Fruit fly (Drosophila melanogaster) whole organism, embryonic: Measurements from ENCODE around the gene CG6726.

Experiments
- ATbp ChIP-seq: fragments of 200-800 bp; sonication (Bioruptor generic); optimal IDR thresholded peaks from 2 replicates; lab custom pipeline; 2017; ENCODE audit warnings: missing biosample characterization, mild to moderate bottlenecking, missing genetic modification characterization, missing genetic modification reagents
- BEAF-32 ChIP-seq: fragments of 200-800 bp; sonication (Bioruptor generic); optimal IDR thresholded peaks from 3 replicates; lab custom pipeline; 2017; ENCODE audit warnings: missing biosample characterization, missing genetic modification characterization, mild to moderate bottlenecking, moderate library complexity, missing genetic modification reagents
- Bdp1 ChIP-seq: fragments of 200-800 bp; sonication (Bioruptor generic); optimal IDR thresholded peaks from 3 replicates; lab custom pipeline; 2016; ENCODE audit warnings: missing biosample characterization, missing genetic modification characterization
- CG10431 ChIP-seq: fragments of 200-800 bp; sonication (Bioruptor generic); optimal IDR thresholded peaks from 3 replicates; lab custom pipeline; 2018; ENCODE audit warnings: missing biosample characterization, mild to moderate bottlenecking, missing genetic modification characterization
- CG11085 ChIP-seq: fragments of 200-800 bp; sonication (Bioruptor generic); IDR thresholded peaks from 2 replicates; pipeline ENCODE4 v1.3.6; 2022; ENCODE audit warnings: missing biosample characterization, missing genetic modification characterization
- CG1233 ChIP-seq: fragments of 200-800 bp; sonication (Bioruptor generic); optimal IDR thresholded peaks from 4 replicates; lab custom pipeline; 2018; ENCODE audit warnings: missing biosample characterization, mild to moderate bottlenecking, missing genetic modification characterization
- CG12769 ChIP-seq: fragments of 200-800 bp; sonication (Bioruptor generic); optimal IDR thresholded peaks from 2 replicates; lab custom pipeline; 2019; ENCODE audit warnings: missing biosample characterization, mild to moderate bottlenecking, missing genetic modification characterization, moderate library complexity
- CG16813 ChIP-seq: fragments of 200-800 bp; sonication (Bioruptor generic); IDR thresholded peaks from 3 replicates; pipeline ENCODE4 v1.3.6; 2022; ENCODE audit warnings: missing biosample characterization, missing genetic modification characterization; ENCODE audit not compliant: partially characterized antibody
- CG1792 ChIP-seq: fragments of 200-800 bp; sonication (Bioruptor generic); optimal IDR thresholded peaks from 2 replicates; lab custom pipeline; 2016; ENCODE audit warnings: missing biosample characterization, missing genetic modification characterization
- CG2120 ChIP-seq: fragments of 200-800 bp; sonication (Bioruptor generic); optimal IDR thresholded peaks from 3 replicates; lab custom pipeline; 2016; ENCODE audit warnings: missing biosample characterization, missing genetic modification characterization
- CG33213 ChIP-seq: fragments of 200-800 bp; sonication (Bioruptor generic); optimal IDR thresholded peaks from 3 replicates; lab custom pipeline; 2016; ENCODE audit warnings: missing biosample characterization, missing genetic modification characterization
- CG33557 ChIP-seq: fragments of 200-800 bp; sonication (Bioruptor generic); optimal IDR thresholded peaks from 2 replicates; lab custom pipeline; 2019; ENCODE audit warnings: missing biosample characterization, mild to moderate bottlenecking, missing genetic modification characterization, moderate library complexity
- CG34422 ChIP-seq: fragments of 200-800 bp; sonication (Bioruptor generic); IDR thresholded peaks from 3 replicates; pipeline ENCODE4 v1.3.6; 2022; ENCODE audit warnings: missing biosample characterization, missing genetic modification characterization
- CG3726 ChIP-seq: fragments of 200-800 bp; sonication (Bioruptor generic); IDR thresholded peaks from 3 replicates; pipeline ENCODE4, ENCODE4 v1.3.6; 2022; ENCODE audit warnings: missing biosample characterization, missing genetic modification characterization
- CG3847 ChIP-seq: fragments of 200-800 bp; sonication (Bioruptor generic); IDR thresholded peaks from 2 replicates; pipeline ENCODE4 v1.3.6; 2022; ENCODE audit warnings: missing biosample characterization, missing genetic modification characterization
- CG4328 ChIP-seq: fragments of 200-800 bp; sonication (Bioruptor generic); optimal IDR thresholded peaks from 3 replicates; lab custom pipeline; 2017; ENCODE audit warnings: missing biosample characterization, missing genetic modification reagents, missing genetic modification characterization
- CG6854 ChIP-seq: fragments of 200-800 bp; sonication (Bioruptor generic); optimal IDR thresholded peaks from 3 replicates; lab custom pipeline; 2017; ENCODE audit warnings: missing biosample characterization, mild to moderate bottlenecking, missing genetic modification characterization
- CG7556 ChIP-seq: fragments of 200-800 bp; sonication (Bioruptor generic); optimal IDR thresholded peaks from 2 replicates; lab custom pipeline; 2017; ENCODE audit warnings: missing biosample characterization, mild to moderate bottlenecking, missing genetic modification characterization
- CG7786 ChIP-seq: fragments of 200-800 bp; sonication (Bioruptor generic); optimal IDR thresholded peaks from 2 replicates; lab custom pipeline; 2016; ENCODE audit warnings: missing biosample characterization, missing genetic modification characterization
- CG8281 ChIP-seq: fragments of 200-800 bp; sonication (Bioruptor generic); optimal IDR thresholded peaks from 2 replicates; lab custom pipeline; 2018; ENCODE audit warnings: missing biosample characterization, mild to moderate bottlenecking, missing genetic modification characterization, moderate library complexity
- CG9609 ChIP-seq: fragments of 200-800 bp; sonication (Bioruptor generic); optimal IDR thresholded peaks from 3 replicates; lab custom pipeline; 2016; ENCODE audit warnings: missing biosample characterization, missing genetic modification characterization
- CrebB ChIP-seq: fragments of 200-800 bp; sonication (Bioruptor generic); optimal IDR thresholded peaks from 3 replicates; lab custom pipeline; 2018; ENCODE audit warnings: missing biosample characterization, mild to moderate bottlenecking, missing genetic modification characterization
- Drgx ChIP-seq: fragments of 200-800 bp; sonication (Bioruptor generic); IDR thresholded peaks from 2 replicates; pipeline ENCODE4 v1.3.6; 2022; ENCODE audit warnings: missing biosample characterization, missing genetic modification characterization
- H15 ChIP-seq: fragments of 200-800 bp; sonication (Bioruptor generic); IDR thresholded peaks from 3 replicates; pipeline ENCODE4 v1.3.6; 2022; ENCODE audit warnings: missing biosample characterization, missing genetic modification characterization
- Hmr ChIP-seq: fragments of 200-800 bp; sonication (Bioruptor generic); optimal IDR thresholded peaks from 3 replicates; lab custom pipeline; 2017; ENCODE audit warnings: mild to moderate bottlenecking, missing biosample characterization, missing genetic modification reagents, missing genetic modification characterization
- Hr39 ChIP-seq: fragments of >200 bp; optimal IDR thresholded peaks from 2 replicates; lab custom pipeline; 2017
- Kr ChIP-seq: fragments of 200-800 bp; sonication (Bioruptor generic); optimal IDR thresholded peaks from 2 replicates; lab custom pipeline; 2017; ENCODE audit warnings: missing biosample characterization, mild to moderate bottlenecking, missing genetic modification characterization
- Lim3 ChIP-seq: fragments of 200-800 bp; sonication (Bioruptor generic); IDR thresholded peaks from 2 replicates; pipeline ENCODE4 v1.3.6; 2022; ENCODE audit warnings: missing biosample characterization, missing genetic modification characterization
- MESR4 ChIP-seq: fragments of 200-800 bp; sonication (Bioruptor generic); optimal IDR thresholded peaks from 2 replicates; lab custom pipeline; 2018; ENCODE audit warnings: missing biosample characterization, mild to moderate bottlenecking, missing genetic modification characterization, moderate library complexity
- NK7.1 ChIP-seq: fragments of 200-800 bp; sonication (Bioruptor generic); optimal IDR thresholded peaks from 3 replicates; lab custom pipeline; 2016; ENCODE audit warnings: missing biosample characterization, missing genetic modification characterization
- Optix ChIP-seq: fragments of 200-800 bp; sonication (Bioruptor generic); IDR thresholded peaks from 3 replicates; pipeline ENCODE4 v1.3.6; 2022; ENCODE audit warnings: missing biosample characterization, missing genetic modification characterization
- ap ChIP-seq: fragments of 200-800 bp; sonication (Bioruptor generic); IDR thresholded peaks from 2 replicates; pipeline ENCODE4 v1.3.6; 2022; ENCODE audit warnings: missing biosample characterization, missing genetic modification characterization
- bbx ChIP-seq: fragments of 200-800 bp; sonication (Bioruptor generic); IDR thresholded peaks from 2 replicates; pipeline ENCODE4 v1.3.6; 2022; ENCODE audit warnings: missing biosample characterization, missing genetic modification characterization; ENCODE audit not compliant: partially characterized antibody
- chif ChIP-seq, 2 experiments: fragments of 200-800 bp; sonication (Bioruptor generic); optimal IDR thresholded peaks; 3 replicates each; lab custom pipeline; 2016; ENCODE audit warnings: missing biosample characterization in 2 of 2, missing genetic modification characterization in 2 of 2
- dan ChIP-seq: fragments of 200-800 bp; sonication (Bioruptor generic); IDR thresholded peaks from 2 replicates; pipeline ENCODE4 v1.3.6; 2022; ENCODE audit warnings: missing biosample characterization, missing genetic modification characterization
- dmrt99B ChIP-seq: fragments of 200-800 bp; sonication (Bioruptor generic); optimal IDR thresholded peaks from 2 replicates; lab custom pipeline; 2018; ENCODE audit warnings: missing biosample characterization, mild to moderate bottlenecking, missing genetic modification characterization, moderate library complexity
- en ChIP-seq: fragments of 200-800 bp; sonication (Bioruptor generic); optimal IDR thresholded peaks from 2 replicates; lab custom pipeline; 2016; ENCODE audit warnings: missing biosample characterization, missing genetic modification characterization
- gsb ChIP-seq: fragments of 200-800 bp; sonication (Bioruptor generic); IDR thresholded peaks from 2 replicates; pipeline ENCODE4 v1.3.6; 2022; ENCODE audit warnings: missing biosample characterization, missing genetic modification characterization
- gt ChIP-seq: fragments of 200-800 bp; sonication (Bioruptor generic); IDR thresholded peaks from 2 replicates; pipeline ENCODE4 v1.3.6; 2022; ENCODE audit warnings: missing biosample characterization, missing genetic modification characterization
- klu ChIP-seq: fragments of 200-800 bp; sonication (Bioruptor generic); IDR thresholded peaks from 2 replicates; pipeline ENCODE4 v1.3.6; 2022; ENCODE audit warnings: missing biosample characterization, missing genetic modification characterization
- oc ChIP-seq: fragments of 200-800 bp; sonication (Bioruptor generic); optimal IDR thresholded peaks from 2 replicates; lab custom pipeline; 2018; ENCODE audit warnings: missing biosample characterization, mild to moderate bottlenecking, missing genetic modification characterization, moderate library complexity
- peb ChIP-seq: fragments of 200-800 bp; sonication (Bioruptor generic); IDR thresholded peaks from 2 replicates; pipeline ENCODE4 v1.3.6; 2022; ENCODE audit warnings: missing biosample characterization, missing genetic modification characterization
- ranshi ChIP-seq: fragments of 200-800 bp; sonication (Bioruptor generic); IDR thresholded peaks from 2 replicates; pipeline ENCODE4 v1.3.6; 2022; ENCODE audit warnings: missing biosample characterization, missing genetic modification characterization
- sima ChIP-seq: fragments of 200-800 bp; sonication (Bioruptor generic); optimal IDR thresholded peaks from 2 replicates; lab custom pipeline; 2016; ENCODE audit warnings: missing biosample characterization, missing genetic modification characterization
- sisA ChIP-seq: fragments of 200-800 bp; sonication (Bioruptor generic); IDR thresholded peaks from 2 replicates; pipeline ENCODE4 v1.3.6; 2022; ENCODE audit warnings: missing biosample characterization, missing genetic modification characterization
- stwl ChIP-seq: fragments of 200-800 bp; sonication (Bioruptor generic); optimal IDR thresholded peaks from 3 replicates; lab custom pipeline; 2018; ENCODE audit warnings: missing biosample characterization, mild to moderate bottlenecking, missing genetic modification characterization, moderate library complexity
- tup ChIP-seq: fragments of 200-800 bp; sonication (Bioruptor generic); optimal IDR thresholded peaks from 2 replicates; lab custom pipeline; 2016; ENCODE audit warnings: missing biosample characterization, mild to moderate bottlenecking, missing genetic modification characterization, moderate library complexity
- unpg ChIP-seq: fragments of 200-800 bp; sonication (Bioruptor generic); optimal IDR thresholded peaks from 3 replicates; lab custom pipeline; 2018; ENCODE audit warnings: missing biosample characterization, mild to moderate bottlenecking, missing genetic modification characterization, moderate library complexity
- zf30C ChIP-seq: fragments of 200-800 bp; sonication (Bioruptor generic); optimal IDR thresholded peaks from 3 replicates; lab custom pipeline; 2018; ENCODE audit warnings: missing biosample characterization, mild to moderate bottlenecking, missing genetic modification characterization
- zfh1 ChIP-seq: fragments of 200-800 bp; sonication (Bioruptor generic); IDR thresholded peaks from 3 replicates; pipeline ENCODE4 v1.3.6; 2022; ENCODE audit warnings: missing biosample characterization, missing genetic modification characterization

The CG6726 gene

dm6 chr3R:23117683-23118470 lies 26.4 kb downstream of the CG6726 start, which contains the start of the genes Rassf and CenB1A (continued):
- TF ChIP-seq MESR4 (GFP tag; lab: Kevin White, UChicago), result peak; percentile 72
- TF ChIP-seq oc (tag; lab: Kevin White, UChicago), result no peak
- TF ChIP-seq CG9609 (GFP tag; lab: Kevin White, UChicago), result peak; percentile 63
- TF ChIP-seq CG3726 (GFP tag; lab: Robert Waterston, UW), result no peak
- no peak for TF ChIP-seq zf30C (GFP tag; lab: Kevin White, UChicago)
- peak; percentile 3 for TF ChIP-seq Hmr (GFP tag; lab: Kevin White, UChicago)
- TF ChIP-seq CG33557 (GFP tag; lab: Kevin White, UChicago), result peak; percentile 11
- peak; percentile 72 for TF ChIP-seq bbx (GFP tag; lab: Robert Waterston, UW)
- TF ChIP-seq CG1792, result peak; percentile 29
- no peak for TF ChIP-seq CG8281
- peak; percentile 77 for TF ChIP-seq CG3847 (GFP tag; lab: Robert Waterston, UW)
- TF ChIP-seq CG12769, result no peak
- TF ChIP-seq unpg (GFP tag; lab: Kevin White, UChicago), result no peak
- no peak for TF ChIP-seq gt
- peak; percentile 19 for TF ChIP-seq CG6854 (GFP tag; lab: Kevin White, UChicago)
- no peak for TF ChIP-seq Lim3 (GFP tag; lab: Robert Waterston, UW)
- TF ChIP-seq tup, result no peak
- TF ChIP-seq CG2120 (GFP tag; lab: Kevin White, UChicago), result peak; percentile 62
- no peak for TF ChIP-seq CG1233 (GFP tag; lab: Kevin White, UChicago)
- no peak for TF ChIP-seq Kr (GFP tag; lab: Kevin White, UChicago)
- TF ChIP-seq Optix (GFP tag; lab: Robert Waterston, UW), result no peak
- peak; percentile 36 for TF ChIP-seq CG33213 (GFP tag; lab: Kevin White, UChicago)
- TF ChIP-seq chif (GFP tag; optimal IDR thresholded peaks at IDR 0.05; lab: Kevin White, UChicago), result peak in 1 of 2 experiments; percentile 36
- TF ChIP-seq ap (GFP tag; lab: Robert Waterston, UW), result 0 out of 2 replicates have a peak, but pooled peaks have one; percentile 15
- peak; percentile 37 for TF ChIP-seq Bdp1
- no peak for TF ChIP-seq CG11085
- peak; percentile 87 for TF ChIP-seq stwl (tag; lab: Kevin White, UChicago)
- TF ChIP-seq ranshi, result peak; percentile 88
- TF ChIP-seq Hr39 (lab: Kevin White, UChicago), result no peak
- TF ChIP-seq zfh1 (GFP tag; lab: Robert Waterston, UW), result peak; percentile 59; the same call in 1 of the 3 replicates
- TF ChIP-seq dmrt99B, result no peak
- TF ChIP-seq en (GFP tag; lab: Kevin White, UChicago), result no peak
- no peak for TF ChIP-seq gsb
- TF ChIP-seq CG34422 (GFP tag; lab: Robert Waterston, UW), result peak; percentile 89; the same call in 1 of the 3 replicates
- no peak for TF ChIP-seq NK7.1
- TF ChIP-seq dan (GFP tag; lab: Robert Waterston, UW), result no peak
- no peak for TF ChIP-seq ATbp (GFP tag; lab: Kevin White, UChicago)
- TF ChIP-seq BEAF-32 (GFP tag; lab: Kevin White, UChicago), result peak; percentile 40
- no peak for TF ChIP-seq CG4328 (GFP tag; lab: Kevin White, UChicago)
- TF ChIP-seq sima (GFP tag; lab: Kevin White, UChicago), result peak; percentile 8
- TF ChIP-seq CrebB (tag; lab: Kevin White, UChicago), result no peak
- TF ChIP-seq sisA, result peak; percentile 37; the same call in 1 of the 2 replicates
- TF ChIP-seq H15 (GFP tag; lab: Robert Waterston, UW), result no peak
- peak; percentile 29 for TF ChIP-seq CG7786 (GFP tag; lab: Kevin White, UChicago)
- no peak for TF ChIP-seq CG16813
- no peak for TF ChIP-seq CG7556 (GFP tag; lab: Kevin White, UChicago)
- TF ChIP-seq klu (GFP tag; lab: Robert Waterston, UW), result no peak
- 0 out of 2 replicates have a peak, but pooled peaks have one; percentile 24 for TF ChIP-seq Drgx (GFP tag; lab: Robert Waterston, UW)
- no peak for TF ChIP-seq peb (GFP tag; lab: Robert Waterston, UW)
- no peak for TF ChIP-seq CG10431 (GFP tag; lab: Kevin White, UChicago)
